Worm (Caenorhabditis elegans): ENCODE results near the gene gmap-2.
A peak's percentile ranks its signal among the peaks of the same experiment; 100 is the strongest.

gmap-2 gene

DNA sequence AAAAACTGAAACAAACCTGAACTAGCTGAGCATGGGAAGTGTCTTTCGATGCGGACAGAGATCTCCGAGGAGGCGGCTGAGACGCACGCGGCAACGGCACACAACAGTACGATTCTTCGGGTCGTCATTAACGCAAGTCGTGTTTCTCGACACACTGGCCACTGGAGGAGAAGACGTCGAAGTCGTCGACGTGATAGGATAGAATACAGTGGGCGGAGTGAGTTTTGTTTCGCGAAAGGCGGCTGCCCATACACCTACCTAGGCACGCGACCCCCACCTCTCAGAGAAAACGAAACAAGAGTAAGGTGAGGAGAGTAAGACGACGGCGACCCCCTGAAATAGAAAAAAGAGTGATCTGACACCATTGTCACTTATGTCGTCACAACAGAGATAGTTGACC lies 8.3 kb downstream of the gmap-2 start, which contains the start of gene gmap-1 (continued):
- TF ChIP-seq ztf-7 (tag; optimal IDR thresholded peaks at IDR 0.05), result no peak
- no peak for TF ChIP-seq attf-4 (tag; optimal IDR thresholded peaks at IDR 0.05)
- TF ChIP-seq set-16 (GFP tag; IDR thresholded peaks at IDR 0.05), result peak; percentile 38; the same call in 1 of the 2 replicates
- no peak for TF ChIP-seq zip-11 (GFP tag; IDR thresholded peaks at IDR 0.05)
- TF ChIP-seq Y75B8A.6 (GFP tag; IDR thresholded peaks at IDR 0.05), result no peak
- TF ChIP-seq daf-16 (GFP tag; optimal IDR thresholded peaks at IDR 0.05), result no peak
- TF ChIP-seq daf-16 (tag; optimal IDR thresholded peaks at IDR 0.05), result no peak
- TF ChIP-seq Y105C5A.15 (GFP tag; IDR thresholded peaks at IDR 0.05), result no peak
- TF ChIP-seq unc-130 (GFP tag; optimal IDR thresholded peaks at IDR 0.05), result no peak
- no peak for TF ChIP-seq ceh-32 (tag; optimal IDR thresholded peaks at IDR 0.05; ENCODE audit: poor library complexity)
- TF ChIP-seq dmd-9 (GFP tag; IDR thresholded peaks at IDR 0.05), result no peak
- TF ChIP-seq skn-1 (tag; optimal IDR thresholded peaks at IDR 0.05), result no peak
- TF ChIP-seq T26A8.4 (GFP tag; IDR thresholded peaks at IDR 0.05), result no peak
- no peak for TF ChIP-seq lin-1 (GFP tag; IDR thresholded peaks at IDR 0.05)
- no peak for TF ChIP-seq nhr-6 (tag; optimal IDR thresholded peaks at IDR 0.05)
- TF ChIP-seq jun-1 (tag; optimal IDR thresholded peaks at IDR 0.05), result no peak
- TF ChIP-seq hlh-11 (tag; optimal IDR thresholded peaks at IDR 0.05), result peak; percentile 43
- no peak for TF ChIP-seq lim-7 (GFP tag; IDR thresholded peaks at IDR 0.05)

DNA sequence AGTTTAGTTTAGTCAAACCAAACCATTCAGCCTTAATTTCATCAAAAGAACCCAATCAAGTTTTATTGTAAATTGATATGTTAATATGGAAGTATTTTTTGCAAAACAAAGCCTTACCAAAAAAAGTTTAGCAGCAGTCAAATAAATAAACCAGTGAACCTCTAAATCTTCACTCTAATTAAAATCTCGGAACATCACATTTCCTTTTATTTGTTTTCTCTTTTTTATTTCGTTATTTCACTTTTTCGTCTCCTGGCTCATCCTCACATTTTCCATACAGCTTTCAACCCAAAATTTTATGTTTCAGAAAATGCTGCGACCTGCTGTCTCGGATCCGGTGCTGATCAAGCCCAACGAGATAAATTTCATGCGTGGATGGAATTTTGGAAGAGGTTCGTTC lies 13.1 kb downstream of the gmap-2 start, which contains the start of gene C34E7.3:
Gene C34E7.3, plus strand, starts transcription at position 301 of the 400 bp plus-strand sequence.
- TF ChIP-seq gei-8 (GFP tag; optimal IDR thresholded peaks at IDR 0.05) (no peak), zfp-3 (GFP tag; conservative IDR thresholded peaks at IDR 0.05) (no peak), ZK337.2 (GFP tag; IDR thresholded peaks at IDR 0.05) (no peak), attf-4 (tag; optimal IDR thresholded peaks at IDR 0.05) (no peak), ama-1 (optimal IDR thresholded peaks at IDR 0.05) (no peak), hif-1 (tag; optimal IDR thresholded peaks at IDR 0.05) (no peak), nhr-76 (tag; optimal IDR thresholded peaks at IDR 0.05) (no peak), mxl-2 (GFP tag; conservative IDR thresholded peaks at IDR 0.05) (no peak), lin-13 (GFP tag; optimal IDR thresholded peaks at IDR 0.05) (no peak), nhr-41 (GFP tag; IDR thresholded peaks at IDR 0.05) (no peak), nhr-111 (GFP tag; optimal IDR thresholded peaks at IDR 0.05) (no peak), nhr-6 (tag; optimal IDR thresholded peaks at IDR 0.05) (no peak), F37D6.2 (tag; optimal IDR thresholded peaks at IDR 0.05) (no peak), lir-3 (tag; optimal IDR thresholded peaks at IDR 0.05) (no peak)

DNA sequence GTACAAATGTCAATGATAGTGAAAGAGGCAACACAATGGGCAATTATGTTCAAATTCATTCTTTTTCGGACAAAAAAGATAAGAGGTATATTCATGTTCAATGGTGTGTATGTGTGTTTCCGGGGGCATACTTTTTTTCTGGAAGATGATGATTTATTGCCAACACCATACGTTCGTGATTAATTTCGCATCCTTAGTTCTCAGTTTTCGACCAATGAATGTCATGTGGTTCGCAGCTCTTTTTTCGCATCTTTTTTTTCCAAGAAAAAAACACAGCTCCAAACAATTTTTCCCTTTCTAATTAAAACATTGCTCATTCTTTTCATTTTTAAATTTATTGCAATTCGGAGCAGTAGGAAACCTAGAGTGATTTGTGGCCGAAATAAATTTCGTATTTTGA lies 14.3 kb downstream of the gmap-2 start:
- TF ChIP-seq nhr-28 (tag; optimal IDR thresholded peaks at IDR 0.05) (peak; percentile 36), pqm-1 (tag; optimal IDR thresholded peaks at IDR 0.05) (peak; percentile 44), dmd-9 (GFP tag; IDR thresholded peaks at IDR 0.05) (no peak)

DNA sequence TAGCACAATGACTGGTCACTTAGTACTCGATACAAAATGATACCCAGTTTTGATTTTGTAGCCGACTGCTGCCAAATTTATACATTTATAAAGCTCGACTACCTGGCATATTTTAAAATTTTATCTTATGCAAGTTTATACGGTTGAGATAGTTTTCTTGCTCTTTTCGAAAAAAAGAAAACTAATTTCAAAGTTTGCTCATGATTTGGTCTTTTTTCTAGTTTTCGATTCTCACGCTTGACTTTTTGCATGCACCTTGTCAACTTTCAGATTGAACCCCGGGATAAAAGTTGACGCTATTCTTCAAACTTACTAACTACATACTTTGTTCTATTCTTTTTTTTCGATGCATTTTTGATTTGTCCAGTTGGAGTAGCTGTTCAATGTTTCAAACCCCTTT lies 16.1 kb downstream of the gmap-2 start:
- TF ChIP-seq aha-1 (tag), result peak; percentile 53
- no peak for TF ChIP-seq skn-1 (tag; optimal IDR thresholded peaks at IDR 0.05)
- no peak for TF ChIP-seq nhr-237 (tag; optimal IDR thresholded peaks at IDR 0.05)
- TF ChIP-seq ceh-62 (tag; optimal IDR thresholded peaks at IDR 0.05), result no peak
- no peak for TF ChIP-seq tra-1 (GFP tag; IDR thresholded peaks at IDR 0.05)

DNA sequence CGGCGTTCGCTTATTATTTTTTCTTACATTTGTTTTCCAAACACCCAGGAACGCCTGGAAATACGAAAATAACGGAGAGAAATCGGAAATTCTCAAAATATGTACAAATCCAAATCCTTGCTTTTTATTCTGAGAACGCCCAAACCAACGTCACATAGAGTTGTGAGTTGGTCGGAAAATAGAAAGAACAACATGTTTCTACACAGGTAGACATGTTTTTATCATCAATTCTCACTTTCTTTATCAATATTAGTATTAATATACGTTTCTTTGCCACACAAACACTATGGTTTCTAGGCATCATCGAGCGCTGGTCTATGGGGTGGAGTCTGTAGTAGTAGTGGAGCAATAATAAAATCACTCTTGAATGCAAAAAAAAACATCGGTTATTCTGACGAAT lies 24.6 kb downstream of the gmap-2 start:
- peak; percentile 95 for TF ChIP-seq aha-1 (tag)
- TF ChIP-seq ceh-20 (GFP tag; IDR thresholded peaks at IDR 0.05), result no peak

Measured in whole organism, L4 larva.